Fruit fly (Drosophila melanogaster): ENCODE measurements around the gene Osi17.
A peak's percentile ranks its signal among the peaks of the same experiment; 100 is the strongest.

dm6 chr3R:6354408-6354807 is 42.8 kb downstream of the Osi17 start:
- TF ChIP-seq CG11617 (GFP tag; optimal IDR thresholded peaks at IDR 0.05), result no peak
- peak; percentile 45 for TF ChIP-seq kay (GFP tag; ENCODE audit: borderline replicate concordance)
- TF ChIP-seq CG5204 (GFP tag; optimal IDR thresholded peaks at IDR 0.05), result no peak
- TF ChIP-seq cnc (optimal IDR thresholded peaks at IDR 0.05), result no peak
- no peak for TF ChIP-seq Mnt (GFP tag; optimal IDR thresholded peaks at IDR 0.05)
- no peak for TF ChIP-seq CG7101 (tag; optimal IDR thresholded peaks at IDR 0.05)

Data from whole organism, adult.